Worm (Caenorhabditis elegans): ENCODE measurements around the gene inx-11.

The inx-11 gene

DNA sequence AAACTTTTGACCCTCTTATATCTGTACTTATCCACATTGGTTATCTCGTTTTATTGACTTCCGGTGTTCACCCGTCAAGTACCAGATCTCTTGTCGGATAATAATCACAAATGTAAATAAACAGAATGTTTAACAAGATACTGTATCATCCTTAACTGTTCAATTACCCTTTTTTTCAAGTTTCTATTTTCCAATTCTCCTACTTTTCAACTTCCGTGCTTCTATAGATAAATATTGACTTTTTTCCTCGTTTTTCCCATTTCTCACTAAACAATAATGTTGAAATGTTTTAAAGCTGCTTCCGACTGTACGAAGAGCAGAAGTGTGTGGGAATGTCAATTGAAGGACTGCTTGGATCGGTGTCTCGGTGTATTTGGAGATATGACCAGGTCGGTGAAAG lies at the start of gene inx-11:
TSS of gene inx-11 (plus strand) at position 301 of the 400 bp plus-strand sequence.
- TF ChIP-seq alr-1 (tag; optimal IDR thresholded peaks at IDR 0.05): no peak
- TF ChIP-seq F13H6.1 (tag; optimal IDR thresholded peaks at IDR 0.05): peak; percentile 20

- TF ChIP-seq fos-1 (tag; optimal IDR thresholded peaks at IDR 0.05) (no peak), sem-4 (tag; optimal IDR thresholded peaks at IDR 0.05) (no peak), ztf-1 (GFP tag; conservative IDR thresholded peaks at IDR 0.05) (no peak), R02D3.7 (tag; optimal IDR thresholded peaks at IDR 0.05) (no peak), nhr-11 (tag; optimal IDR thresholded peaks at IDR 0.05) (no peak)
Observed at ce11 chrV:12441420-12441819, 45.6 kb upstream of the inx-11 start, which contains the start of gene pals-37. TSS of gene pals-37 (minus strand) at chrV:12441520.

- TF ChIP-seq mbf-1 (tag; optimal IDR thresholded peaks at IDR 0.05): no peak
- no peak for TF ChIP-seq nhr-6 (tag; optimal IDR thresholded peaks at IDR 0.05)
- TF ChIP-seq fos-1 (tag; optimal IDR thresholded peaks at IDR 0.05): peak; percentile 21
Observed at ce11 chrV:12443754-12444153, 43.3 kb upstream of the inx-11 start, which contains the start of gene pals-39. TSS of gene pals-39 (minus strand) at chrV:12443854.

- TF ChIP-seq elt-1 (tag; optimal IDR thresholded peaks at IDR 0.05) (no peak), nhr-25 (tag; optimal IDR thresholded peaks at IDR 0.05) (no peak), dmd-4 (tag; optimal IDR thresholded peaks at IDR 0.05) (no peak), nhr-129 (tag; optimal IDR thresholded peaks at IDR 0.05) (no peak), Y55F3AM.14 (GFP tag; optimal IDR thresholded peaks at IDR 0.05) (no peak), ztf-4 (tag; optimal IDR thresholded peaks at IDR 0.05) (no peak)
Observed at ce11 chrV:12446895-12447294, 40.1 kb upstream of the inx-11 start, which contains the start of the genes pals-38 and C54D10.9. TSS of gene pals-38 (minus strand) at chrV:12446995. TSS of gene C54D10.9 (plus strand) at chrV:12447153.

DNA sequence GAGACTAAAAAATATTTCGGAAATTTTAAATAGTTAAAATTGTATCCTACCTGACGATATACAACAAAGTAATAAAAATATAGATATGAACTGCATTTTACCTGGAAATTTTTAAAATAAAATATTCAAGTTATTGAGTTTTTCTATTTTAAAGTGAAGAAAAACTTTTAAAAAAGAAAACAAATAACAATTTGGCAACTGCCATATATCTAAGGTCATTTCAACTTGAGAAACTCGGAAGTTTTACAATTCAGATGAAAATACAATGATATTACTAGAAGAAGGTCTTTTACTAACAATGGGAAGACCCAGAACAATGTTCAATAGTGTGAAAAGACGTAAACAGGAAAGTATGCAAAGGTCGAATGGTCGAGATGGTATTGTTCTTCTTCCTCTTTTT lies 37.1 kb upstream of the inx-11 start, which contains the start of gene C54D10.10:
TSS of gene C54D10.10 (minus strand) at position 101 of the 400 bp plus-strand sequence.
- TF ChIP-seq ama-1 (optimal IDR thresholded peaks at IDR 0.05): no peak
- TF ChIP-seq nhr-25 (tag; optimal IDR thresholded peaks at IDR 0.05): peak; percentile 41

ce11 chrV:12450441-12450840 lies 36.6 kb upstream of the inx-11 start, which contains the start of gene F28C1.1:
TSS of gene F28C1.1 (plus strand) at chrV:12450805.
- TF ChIP-seq unc-55 (GFP tag; optimal IDR thresholded peaks at IDR 0.05) (peak; percentile 62), mbf-1 (tag; optimal IDR thresholded peaks at IDR 0.05) (no peak), R02D3.7 (tag; optimal IDR thresholded peaks at IDR 0.05) (peak; percentile 29), lin-13 (GFP tag; optimal IDR thresholded peaks at IDR 0.05) (peak; percentile 7), nhr-6 (tag; optimal IDR thresholded peaks at IDR 0.05) (no peak), ama-1 (optimal IDR thresholded peaks at IDR 0.05) (no peak), gmeb-1 (tag; optimal IDR thresholded peaks at IDR 0.05) (peak; percentile 89), C34F6.9 (tag; optimal IDR thresholded peaks at IDR 0.05) (peak; percentile 40), sem-4 (tag; optimal IDR thresholded peaks at IDR 0.05) (no peak)

DNA sequence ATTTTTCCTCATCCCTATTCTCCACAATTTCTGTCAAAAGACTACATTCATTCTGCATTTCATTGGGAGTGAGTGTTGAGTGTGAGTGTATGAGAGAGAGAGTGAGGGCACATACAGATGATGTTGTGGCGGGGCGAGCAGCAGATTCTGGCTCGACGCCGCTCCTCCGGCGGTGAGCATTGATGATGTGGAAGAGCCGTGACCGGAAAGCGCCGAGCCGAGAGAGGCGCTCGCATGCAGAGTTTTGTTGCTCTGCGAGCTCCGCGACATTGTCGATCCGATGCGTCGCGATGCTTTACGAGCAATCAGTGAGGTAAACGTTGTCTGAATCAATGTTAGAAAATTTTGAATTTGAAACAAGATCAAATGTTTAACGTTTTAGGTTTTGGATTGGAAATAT lies 31.3 kb upstream of the inx-11 start:
- TF ChIP-seq sma-3 (GFP tag; optimal IDR thresholded peaks at IDR 0.05) (no peak), snpc-4 (tag; optimal IDR thresholded peaks at IDR 0.05) (no peak), ZK546.5 (tag; optimal IDR thresholded peaks at IDR 0.05) (no peak), skn-1 (tag; optimal IDR thresholded peaks at IDR 0.05) (no peak), lin-39 (tag; optimal IDR thresholded peaks at IDR 0.05) (no peak), nhr-77 (tag; optimal IDR thresholded peaks at IDR 0.05) (no peak), ceh-16 (tag; optimal IDR thresholded peaks at IDR 0.05) (no peak)

DNA sequence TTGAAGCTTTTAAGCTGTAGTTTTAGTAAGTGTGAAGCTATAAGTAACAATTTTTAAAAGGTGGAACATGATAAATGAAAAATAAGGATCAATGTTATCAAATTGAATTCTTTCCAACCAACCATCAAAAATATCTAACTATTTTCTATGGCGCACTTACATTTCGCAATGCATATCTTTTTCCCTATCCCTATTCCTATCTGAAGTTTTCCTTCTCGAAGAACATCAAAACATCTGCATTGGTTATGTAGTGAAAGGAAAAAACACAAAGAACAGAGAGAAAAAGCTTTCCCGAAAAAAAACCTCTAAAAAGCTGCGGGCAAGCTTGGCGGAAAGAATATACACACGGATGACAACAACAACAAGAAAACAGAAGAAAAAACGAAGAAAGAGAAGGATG lies 26.5 kb upstream of the inx-11 start:
- TF ChIP-seq nhr-6 (tag; optimal IDR thresholded peaks at IDR 0.05): no peak
- peak; percentile 38 for TF ChIP-seq unc-55 (GFP tag; optimal IDR thresholded peaks at IDR 0.05)
- TF ChIP-seq nhr-237 (tag; optimal IDR thresholded peaks at IDR 0.05): no peak
- no peak for TF ChIP-seq sma-3 (GFP tag; optimal IDR thresholded peaks at IDR 0.05)
- TF ChIP-seq ceh-82 (tag; optimal IDR thresholded peaks at IDR 0.05): no peak
